Worm (Caenorhabditis elegans) whole organism, mixed stage, embryonic: ENCODE data around the gene K08D8.1.

Source experiments
- cnd-1 ChIP-seq: fragments of 200-800 bp; sonication (Bioruptor generic); optimal IDR thresholded peaks from 2 replicates; lab custom pipeline; 2018; ENCODE audit warnings: mild to moderate bottlenecking, missing genetic modification characterization, missing compliant biosample characterization
- lin-13 ChIP-seq: fragments of 150-350 bp; optimal IDR thresholded peaks from 2 replicates; lab custom pipeline; 2014; ENCODE audit warnings: missing biosample characterization, missing genetic modification characterization
- lin-32 ChIP-seq: fragments of 200-800 bp; sonication (Bioruptor generic); optimal IDR thresholded peaks from 2 replicates; lab custom pipeline; 2018; ENCODE audit warnings: mild to moderate bottlenecking, missing genetic modification characterization, missing compliant biosample characterization
- lsy-2 ChIP-seq: fragments of 150-350 bp; optimal IDR thresholded peaks from 2 replicates; lab custom pipeline; 2014; ENCODE audit warnings: missing biosample characterization, missing genetic modification characterization
- mab-5 ChIP-seq: fragments of 150-350 bp; optimal IDR thresholded peaks from 2 replicates; lab custom pipeline; 2014; ENCODE audit warnings: missing biosample characterization, missing genetic modification characterization
- mls-2 ChIP-seq: sonication (generic microtip); optimal IDR thresholded peaks from 2 replicates; lab custom pipeline; 2016; ENCODE audit warnings: mild to moderate bottlenecking, missing genetic modification characterization, moderate library complexity, missing compliant biosample characterization
- nhr-12 ChIP-seq: fragments of 150-350 bp; optimal IDR thresholded peaks from 2 replicates; lab custom pipeline; 2014; ENCODE audit warnings: missing biosample characterization, missing genetic modification characterization
- nhr-237 ChIP-seq: fragments of 150-350 bp; optimal IDR thresholded peaks from 2 replicates; lab custom pipeline; 2014; ENCODE audit warnings: missing biosample characterization, missing genetic modification characterization
- nhr-28 ChIP-seq: fragments of 150-350 bp; optimal IDR thresholded peaks from 2 replicates; lab custom pipeline; 2014; ENCODE audit warnings: missing biosample characterization, missing genetic modification characterization
- nhr-76 ChIP-seq: sonication (generic microtip); optimal IDR thresholded peaks from 2 replicates; lab custom pipeline; 2017; ENCODE audit warnings: missing biosample characterization, missing genetic modification characterization
- pha-4 ChIP-seq: fragments of 150-350 bp; optimal IDR thresholded peaks from 2 replicates; lab custom pipeline; 2018; ENCODE audit warnings: missing biosample characterization, missing genetic modification reagents, missing genetic modification characterization
- unc-39 ChIP-seq: fragments of 150-350 bp; optimal IDR thresholded peaks from 2 replicates; lab custom pipeline; 2014; ENCODE audit warnings: missing biosample characterization, missing genetic modification characterization
- unc-62 ChIP-seq: fragments of 150-350 bp; optimal IDR thresholded peaks from 2 replicates; lab custom pipeline; 2014; ENCODE audit warnings: missing biosample characterization, missing genetic modification reagents, missing genetic modification characterization
- ztf-11 ChIP-seq: fragments of 150-350 bp; optimal IDR thresholded peaks from 2 replicates; lab custom pipeline; 2014; ENCODE audit warnings: missing biosample characterization, missing genetic modification characterization

DNA sequence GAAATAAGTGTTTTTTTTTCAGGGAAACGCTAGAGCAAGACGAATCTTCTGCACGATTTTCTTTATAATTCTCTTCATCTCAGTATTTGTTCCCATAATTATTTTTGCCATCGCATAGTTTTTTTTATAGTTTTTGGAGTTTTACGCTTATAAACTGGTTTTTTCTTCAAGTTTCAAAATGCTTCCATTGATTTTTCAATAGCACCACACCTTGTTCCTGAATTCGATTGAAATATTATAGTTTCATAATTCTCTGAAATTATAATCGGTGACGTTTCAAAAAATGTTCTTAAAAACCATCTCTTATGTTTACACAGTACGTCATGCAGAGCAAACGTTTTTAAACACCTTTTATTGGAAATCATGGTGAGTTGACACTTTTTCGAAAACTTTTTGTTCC is 872 bp downstream of the K08D8.1 start, which contains the start of gene K08D8.12:
- TF ChIP-seq nhr-28 = no peak
- no peak for TF ChIP-seq mls-2 (tag; lab: Kevin White, UChicago)
- no peak for TF ChIP-seq nhr-237 (tag; lab: Kevin White, UChicago)
- no peak for TF ChIP-seq unc-62 (GFP tag; lab: Kevin White, UChicago)
- no peak for TF ChIP-seq mab-5 (tag; lab: Kevin White, UChicago)
- TF ChIP-seq ztf-11 (tag; lab: Kevin White, UChicago) = no peak
- TF ChIP-seq lsy-2 (tag; lab: Kevin White, UChicago) = no peak
- TF ChIP-seq nhr-76 (tag; lab: Kevin White, UChicago) = no peak
- no peak for TF ChIP-seq lin-13
- TF ChIP-seq unc-39 = no peak
- TF ChIP-seq lin-32 (GFP tag; lab: Kevin White, UChicago) = no peak
- TF ChIP-seq cnd-1 (tag; lab: Kevin White, UChicago) = no peak
- no peak for TF ChIP-seq pha-4 (tag; lab: Kevin White, UChicago)
- TF ChIP-seq nhr-12 (tag; lab: Kevin White, UChicago) = no peak
